Fruit fly (Drosophila melanogaster) whole organism, wandering third instar larva: ENCODE results near the gene CG3662.
A peak's percentile ranks its signal among the peaks of the same experiment; 100 is the strongest.

Experiments used
- Dfd ChIP-seq: fragments of >200 bp; optimal IDR thresholded peaks from 2 replicates; lab custom pipeline; 2017; ENCODE audit warnings: missing biosample characterization, missing genetic modification characterization
- HLH106 ChIP-seq: fragments of 200-800 bp; optimal IDR thresholded peaks from 3 replicates; lab custom pipeline; 2019; ENCODE audit warnings: missing biosample characterization, mild to moderate bottlenecking, missing genetic modification characterization, moderate library complexity
- Myc ChIP-seq: fragments of >200 bp; optimal IDR thresholded peaks from 2 replicates; lab custom pipeline; 2017
- dl ChIP-seq, 2 experiments: fragments of 175-275, 200-275 bp in 1 of 2; fragments of 200-275 bp in 1 of 2; sonication (Bioruptor generic); optimal IDR thresholded peaks; lab custom pipeline; 2018; ENCODE audit warnings: mild to moderate bottlenecking in 2 of 2, missing biosample characterization in 2 of 2, missing genetic modification characterization in 2 of 2, moderate library complexity in 2 of 2; ENCODE audit not compliant: partially characterized antibody in 2 of 2, insufficient read depth in 1 of 2
- dmrt93B ChIP-seq: fragments of 200-800 bp; sonication (Bioruptor generic); optimal IDR thresholded peaks from 2 replicates; lab custom pipeline; 2018; ENCODE audit warnings: missing biosample characterization, mild to moderate bottlenecking, missing genetic modification characterization

DNA sequence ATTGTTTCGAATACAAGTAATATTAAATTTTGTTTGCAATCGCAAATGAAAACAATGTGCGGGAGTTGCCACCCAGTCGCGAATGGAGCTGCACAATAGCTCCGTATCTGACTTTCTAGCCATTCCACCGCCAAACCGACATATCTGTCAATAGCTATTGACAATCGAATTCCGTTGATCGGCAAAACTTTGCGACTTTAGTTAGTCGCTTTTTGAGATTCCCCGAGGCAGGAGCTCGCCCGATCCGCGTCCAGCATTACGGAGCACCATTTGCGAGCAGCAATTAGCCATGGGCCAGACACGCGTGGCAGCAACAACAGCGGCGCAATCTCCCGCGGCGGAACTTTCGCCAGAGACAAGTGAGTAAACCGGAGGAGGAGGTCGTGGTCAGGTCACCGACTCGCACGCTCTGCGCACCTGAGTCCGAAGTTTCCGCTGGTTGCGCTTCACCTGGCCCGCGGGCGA, 31.6 kb downstream of the CG3662 start, which contains the start of the genes CG4291 and kraken:
- no peak for TF ChIP-seq Dfd (GFP tag; lab: Kevin White, UChicago)
- TF ChIP-seq dmrt93B = no peak
- TF ChIP-seq Myc (lab: Kevin White, UChicago) = peak; percentile 96
- peak; percentile 51 for TF ChIP-seq HLH106 (tag; lab: Kevin White, UChicago)
- no peak for TF ChIP-seq dl (GFP tag; optimal IDR thresholded peaks at IDR 0.05; lab: Kevin White, UChicago; ENCODE audit: insufficient read depth in 1 of 2, partially characterized antibody in 2 of 2)
